Worm (Caenorhabditis elegans) whole organism, L1 larva: Measurements from ENCODE around the gene cdc-48.1.

Experiments
- ceh-82 ChIP-seq, 3 experiments: fragments of 150-350 bp in 1 of 3; sonication (generic microtip) in 2 of 3; optimal IDR thresholded peaks; 2 replicates each; lab custom pipeline; 2014 to 2017; ENCODE audit warnings: missing biosample characterization in 3 of 3, missing genetic modification characterization in 3 of 3
- egl-13 ChIP-seq: sonication (generic microtip); optimal IDR thresholded peaks from 2 replicates; lab custom pipeline; 2016; ENCODE audit warnings: missing genotype, missing genetic modification reagents, missing genetic modification characterization, missing compliant biosample characterization
- grh-1 ChIP-seq: fragments of 200-800 bp; sonication (Bioruptor generic); IDR thresholded peaks from 2 replicates; pipeline ENCODE4 v1.3.6; 2022; ENCODE audit warnings: missing genetic modification reagents, missing genetic modification characterization, missing compliant biosample characterization
- lin-15B ChIP-seq: fragments of 150-350 bp; sonication (generic microtip); optimal IDR thresholded peaks from 3 replicates; lab custom pipeline; 2014; ENCODE audit warnings: missing biosample characterization, missing genetic modification characterization
- lir-3 ChIP-seq: sonication (generic microtip); optimal IDR thresholded peaks from 2 replicates; lab custom pipeline; 2016; ENCODE audit warnings: mild to moderate bottlenecking, missing genetic modification characterization, moderate library complexity, missing compliant biosample characterization; ENCODE audit not compliant: poor library complexity
- mep-1 ChIP-seq: fragments of 150-350 bp; optimal IDR thresholded peaks from 2 replicates; lab custom pipeline; 2014; ENCODE audit warnings: missing biosample characterization, missing genetic modification characterization
- nhr-71 ChIP-seq: sonication (generic microtip); optimal IDR thresholded peaks from 2 replicates; lab custom pipeline; 2016; ENCODE audit warnings: mild to moderate bottlenecking, missing genetic modification characterization, moderate library complexity, missing compliant biosample characterization
- nhr-76 ChIP-seq: sonication (generic microtip); optimal IDR thresholded peaks from 2 replicates; lab custom pipeline; 2017; ENCODE audit warnings: missing biosample characterization, missing genetic modification characterization
- nhr-85 ChIP-seq: sonication (generic microtip); peaks from one replicate; lab custom pipeline; 2016; ENCODE audit warnings: missing genetic modification characterization, inconsistent platforms, missing compliant biosample characterization
- sox-4 ChIP-seq: sonication (generic microtip); optimal IDR thresholded peaks from 2 replicates; lab custom pipeline; 2016; ENCODE audit warnings: missing genetic modification characterization, missing compliant biosample characterization
- unc-62 ChIP-seq: fragments of 150-350 bp; optimal IDR thresholded peaks from 2 replicates; lab custom pipeline; 2014; ENCODE audit warnings: missing biosample characterization, missing genetic modification reagents, missing genetic modification characterization
- zag-1 ChIP-seq: fragments of 150-350 bp; optimal IDR thresholded peaks from 2 replicates; lab custom pipeline; 2014; ENCODE audit warnings: missing biosample characterization, missing genetic modification characterization
- ztf-4 ChIP-seq: fragments of 150-350 bp; optimal IDR thresholded peaks from 2 replicates; lab custom pipeline; 2014; ENCODE audit warnings: missing biosample characterization, missing genetic modification characterization

ce11 chrII:10594758-10595157, 31.6 kb upstream of the cdc-48.1 start, which contains the start of gene C14A4.6:
- no peak for TF ChIP-seq ceh-82 (tag; optimal IDR thresholded peaks at IDR 0.05; lab: Kevin White, UChicago)
- TF ChIP-seq ztf-4 (tag; lab: Kevin White, UChicago): no peak
- no peak for TF ChIP-seq grh-1 (GFP tag; lab: Robert Waterston, UW)
- no peak for TF ChIP-seq zag-1 (tag; lab: Kevin White, UChicago)
- TF ChIP-seq lin-15B: no peak
- TF ChIP-seq nhr-76 (tag; lab: Kevin White, UChicago): no peak
- no peak for TF ChIP-seq nhr-71 (tag; lab: Kevin White, UChicago)
- TF ChIP-seq nhr-85: no peak
- no peak for TF ChIP-seq egl-13
- no peak for TF ChIP-seq sox-4 (tag; lab: Kevin White, UChicago)
- TF ChIP-seq unc-62 (GFP tag; lab: Kevin White, UChicago): no peak
- TF ChIP-seq mep-1: no peak
- no peak for TF ChIP-seq lir-3 (tag; lab: Kevin White, UChicago)
